Fruit fly (Drosophila melanogaster) whole organism, prepupa: Measurements from ENCODE around the gene Vps2.
A peak's percentile ranks its signal among the peaks of the same experiment; 100 is the strongest.

Source experiments
- CG10669 ChIP-seq: fragments of 200-800 bp; sonication (Bioruptor generic); optimal IDR thresholded peaks from 3 replicates; lab custom pipeline; 2018; ENCODE audit warnings: missing biosample characterization, mild to moderate bottlenecking, missing genetic modification characterization, moderate library complexity
- CG11762 ChIP-seq: fragments of 200-800 bp; sonication (Bioruptor generic); optimal IDR thresholded peaks from 3 replicates; lab custom pipeline; 2016; ENCODE audit warnings: missing biosample characterization, missing genetic modification characterization; ENCODE audit not compliant: insufficient read depth
- CG11902 ChIP-seq: fragments of 200-800 bp; sonication (Bioruptor generic); optimal IDR thresholded peaks from 3 replicates; lab custom pipeline; 2016; ENCODE audit warnings: missing biosample characterization, missing genetic modification characterization
- CG15336 ChIP-seq: fragments of 200-800 bp; sonication (Bioruptor generic); IDR thresholded peaks from 2 replicates; pipeline ENCODE4 v1.3.6; 2022; ENCODE audit warnings: missing biosample characterization, missing genetic modification characterization
- CG16779 ChIP-seq: fragments of 200-800 bp; sonication (Bioruptor generic); optimal IDR thresholded peaks from 3 replicates; lab custom pipeline; 2017; ENCODE audit warnings: missing biosample characterization, mild to moderate bottlenecking, missing genetic modification characterization
- CG3032 ChIP-seq: fragments of 200-800 bp; optimal IDR thresholded peaks from 2 replicates; lab custom pipeline; 2019; ENCODE audit warnings: missing biosample characterization, mild to moderate bottlenecking, missing genetic modification characterization, moderate library complexity
- CG31627 ChIP-seq: fragments of 200-800 bp; sonication (Bioruptor generic); optimal IDR thresholded peaks from 3 replicates; lab custom pipeline; 2016; ENCODE audit warnings: missing biosample characterization, missing genetic modification characterization
- CG34406 ChIP-seq: fragments of 200-800 bp; sonication (Bioruptor generic); optimal IDR thresholded peaks from 3 replicates; lab custom pipeline; 2016; ENCODE audit warnings: missing biosample characterization, missing genetic modification characterization
- CG3919 ChIP-seq: fragments of 200-800 bp; sonication (Bioruptor generic); optimal IDR thresholded peaks from 3 replicates; lab custom pipeline; 2016; ENCODE audit warnings: missing biosample characterization, missing genetic modification characterization
- CG4318 ChIP-seq: fragments of 200-800 bp; sonication (Bioruptor generic); optimal IDR thresholded peaks from 3 replicates; lab custom pipeline; 2017; ENCODE audit warnings: missing biosample characterization, mild to moderate bottlenecking, missing genetic modification characterization
- CG6792 ChIP-seq: fragments of 200-800 bp; sonication (Bioruptor generic); optimal IDR thresholded peaks from 3 replicates; lab custom pipeline; 2016; ENCODE audit warnings: missing biosample characterization, missing genetic modification characterization
- CG7368 ChIP-seq: fragments of 200-800 bp; sonication (Bioruptor generic); optimal IDR thresholded peaks from 3 replicates; lab custom pipeline; 2016; ENCODE audit warnings: missing biosample characterization, missing genetic modification characterization
- CG8119 ChIP-seq: fragments of 200-800 bp; sonication (Bioruptor generic); IDR thresholded peaks from 3 replicates; pipeline ENCODE4 v1.3.6; 2022; ENCODE audit warnings: missing biosample characterization, missing genetic modification characterization
- CG8319 ChIP-seq: fragments of 200-800 bp; sonication (Bioruptor generic); optimal IDR thresholded peaks from 3 replicates; lab custom pipeline; 2016; ENCODE audit warnings: missing biosample characterization, missing genetic modification characterization
- CG9139 ChIP-seq: fragments of 200-800 bp; sonication (Bioruptor generic); optimal IDR thresholded peaks from 3 replicates; lab custom pipeline; 2017; ENCODE audit warnings: missing biosample characterization, mild to moderate bottlenecking, missing genetic modification characterization
- Eip75B ChIP-seq: fragments of 200-800 bp; sonication (Bioruptor generic); optimal IDR thresholded peaks from 3 replicates; lab custom pipeline; 2016; ENCODE audit warnings: missing biosample characterization, missing genetic modification characterization
- Eip78C ChIP-seq: fragments of 200-800 bp; sonication (Bioruptor generic); peaks from one replicate; lab custom pipeline; 2016; ENCODE audit warnings: missing biosample characterization, missing genetic modification characterization
- Ets21C ChIP-seq: fragments of 200-800 bp; sonication (Bioruptor generic); optimal IDR thresholded peaks from 3 replicates; lab custom pipeline; 2016; ENCODE audit warnings: missing biosample characterization, missing genetic modification characterization
- Ets96B ChIP-seq: fragments of 200-800 bp; optimal IDR thresholded peaks from 2 replicates; lab custom pipeline; 2019; ENCODE audit warnings: missing biosample characterization, mild to moderate bottlenecking, missing genetic modification characterization, moderate library complexity
- Hr38 ChIP-seq: sonication (Bioruptor generic); optimal IDR thresholded peaks from 2 replicates; lab custom pipeline; 2016; ENCODE audit warnings: missing biosample characterization, missing genetic modification characterization
- Hr39 ChIP-seq: fragments of 200-800 bp; sonication (Bioruptor generic); optimal IDR thresholded peaks from 2 replicates; lab custom pipeline; 2016; ENCODE audit warnings: missing biosample characterization, missing genetic modification characterization
- Hr4 ChIP-seq: fragments of 200-800 bp; sonication (Bioruptor generic); optimal IDR thresholded peaks from 3 replicates; lab custom pipeline; 2016; ENCODE audit warnings: missing biosample characterization, missing genetic modification characterization
- Lpt ChIP-seq: fragments of 200-800 bp; sonication (Bioruptor generic); optimal IDR thresholded peaks from 3 replicates; lab custom pipeline; 2016; ENCODE audit warnings: missing biosample characterization, missing genetic modification characterization
- Met ChIP-seq: fragments of 200-800 bp; sonication (Bioruptor generic); optimal IDR thresholded peaks from 3 replicates; lab custom pipeline; 2016; ENCODE audit warnings: missing biosample characterization, missing genetic modification characterization
- OdsH ChIP-seq: fragments of 200-800 bp; sonication (Bioruptor generic); optimal IDR thresholded peaks from 3 replicates; lab custom pipeline; 2016; ENCODE audit warnings: missing biosample characterization, missing genetic modification characterization
- Smox ChIP-seq: fragments of 200-800 bp; sonication (Bioruptor generic); optimal IDR thresholded peaks from 3 replicates; lab custom pipeline; 2016; ENCODE audit warnings: missing biosample characterization, missing genetic modification characterization
- Sox15 ChIP-seq: fragments of 200-800 bp; sonication (Bioruptor generic); optimal IDR thresholded peaks from 3 replicates; lab custom pipeline; 2016; ENCODE audit warnings: missing biosample characterization, missing genetic modification characterization
- achi ChIP-seq: fragments of 200-800 bp; sonication (Bioruptor generic); optimal IDR thresholded peaks from 3 replicates; lab custom pipeline; 2016; ENCODE audit warnings: missing biosample characterization, missing genetic modification characterization
- acj6 ChIP-seq: fragments of 200-800 bp; sonication (Bioruptor generic); optimal IDR thresholded peaks from 3 replicates; lab custom pipeline; 2016; ENCODE audit warnings: missing biosample characterization, missing genetic modification characterization
- cyc ChIP-seq: fragments of 200-800 bp; sonication (Bioruptor generic); optimal IDR thresholded peaks from 3 replicates; lab custom pipeline; 2016; ENCODE audit warnings: missing biosample characterization, missing genetic modification characterization
- dsx ChIP-seq: fragments of 200-800 bp; optimal IDR thresholded peaks from 3 replicates; lab custom pipeline; 2019; ENCODE audit warnings: missing biosample characterization, mild to moderate bottlenecking, missing genetic modification characterization, moderate library complexity; ENCODE audit not compliant: poor library complexity, severe bottlenecking
- eg ChIP-seq: fragments of 200-800 bp; sonication (Bioruptor generic); IDR thresholded peaks from 3 replicates; pipeline ENCODE4 v1.3.6; 2022; ENCODE audit warnings: missing biosample characterization, missing genetic modification characterization
- fd59A ChIP-seq: fragments of 200-800 bp; sonication (Bioruptor generic); optimal IDR thresholded peaks from 2 replicates; lab custom pipeline; 2017; ENCODE audit warnings: missing biosample characterization, mild to moderate bottlenecking, missing genetic modification characterization, missing genetic modification reagents
- fkh ChIP-seq: fragments of 200-800 bp; sonication (Bioruptor generic); optimal IDR thresholded peaks from 3 replicates; lab custom pipeline; 2017; ENCODE audit warnings: missing biosample characterization, mild to moderate bottlenecking, missing genetic modification characterization, moderate library complexity
- pdm3 ChIP-seq: fragments of 200-800 bp; sonication (Bioruptor generic); optimal IDR thresholded peaks from 3 replicates; lab custom pipeline; 2016; ENCODE audit warnings: missing biosample characterization, missing genetic modification characterization
- salr ChIP-seq, 2 experiments: fragments of 200-800 bp; sonication (Bioruptor generic); optimal IDR thresholded peaks; 3 replicates each; lab custom pipeline; 2016 to 2018; ENCODE audit warnings: missing biosample characterization in 2 of 2, missing genetic modification characterization in 2 of 2, mild to moderate bottlenecking in 1 of 2
- spab ChIP-seq: fragments of 200-800 bp; sonication (Bioruptor generic); optimal IDR thresholded peaks from 2 replicates; lab custom pipeline; 2017; ENCODE audit warnings: missing biosample characterization, mild to moderate bottlenecking, missing genetic modification characterization, missing genetic modification reagents
- ss ChIP-seq, 2 experiments: fragments of 200-800 bp; sonication (Bioruptor generic); optimal IDR thresholded peaks; 2 replicates in 1 of 2; 3 replicates in 1 of 2; lab custom pipeline; 2017 to 2018; ENCODE audit warnings: mild to moderate bottlenecking in 2 of 2, missing biosample characterization in 2 of 2, missing genetic modification characterization in 2 of 2, moderate library complexity in 1 of 2
- svp ChIP-seq: fragments of 200-800 bp; sonication (Bioruptor generic); peaks from one replicate; lab custom pipeline; 2016; ENCODE audit warnings: missing biosample characterization, missing genetic modification characterization
- vri ChIP-seq: fragments of 200-800 bp; sonication (Bioruptor generic); optimal IDR thresholded peaks from 3 replicates; lab custom pipeline; 2016; ENCODE audit warnings: missing biosample characterization, mild to moderate bottlenecking, missing genetic modification characterization

The Vps2 gene

DNA sequence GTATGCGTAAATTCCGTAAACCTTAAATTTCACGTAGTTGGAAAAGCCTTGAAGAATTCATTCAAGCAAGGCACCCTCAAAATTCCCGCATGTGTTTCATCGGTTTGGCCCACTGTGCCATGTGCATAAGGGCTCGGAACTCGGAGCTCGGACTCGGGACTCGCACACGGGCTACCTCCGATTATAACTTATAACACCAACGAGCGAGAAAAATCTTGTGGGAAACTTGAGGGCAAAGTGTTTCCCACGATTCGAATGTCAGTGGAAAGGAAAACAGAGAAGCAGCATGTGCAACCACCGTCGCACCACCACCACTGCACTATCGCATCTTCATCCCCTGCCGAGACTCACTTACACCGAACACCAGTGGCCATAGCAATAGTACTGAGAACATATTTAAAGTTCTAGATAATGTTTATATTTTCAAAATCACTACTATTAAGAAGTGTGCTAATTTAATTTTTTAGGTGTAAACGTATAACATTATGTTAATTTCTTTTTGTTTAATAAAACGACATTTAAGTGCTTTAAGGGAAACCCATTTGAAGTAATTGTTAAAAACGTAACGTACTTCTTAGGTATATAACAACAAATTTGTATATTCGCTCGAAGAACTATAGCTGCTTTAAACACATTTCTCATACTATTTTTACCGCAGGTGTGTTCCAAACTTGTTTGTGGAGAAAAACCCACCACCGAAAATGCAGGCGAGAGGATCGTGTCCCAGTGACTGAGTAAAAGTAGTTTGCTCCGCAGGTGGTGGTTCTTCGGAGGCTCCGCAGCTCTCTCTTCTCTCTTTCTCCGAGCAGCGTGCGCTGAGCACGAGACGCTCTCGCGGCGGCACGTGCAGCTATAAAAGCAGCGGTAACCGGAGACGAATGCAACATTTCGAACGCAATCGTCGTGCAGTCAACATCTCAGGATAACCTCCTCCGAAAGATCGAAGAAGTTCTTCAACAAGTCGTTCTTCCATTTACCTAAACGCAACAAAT is 16.2 kb upstream of the Vps2 start (continued):
- peak; percentile 65 for TF ChIP-seq CG8319
- peak; percentile 74 for TF ChIP-seq Sox15 (GFP tag; lab: Kevin White, UChicago)
- peak; percentile 86 for TF ChIP-seq CG9139 (GFP tag; lab: Kevin White, UChicago)
- peak; percentile 92 for TF ChIP-seq CG10669 (GFP tag; lab: Kevin White, UChicago)
- TF ChIP-seq CG3032 = peak; percentile 94
- TF ChIP-seq Ets96B (tag; lab: Kevin White, UChicago) = peak; percentile 93
- TF ChIP-seq CG11902 (GFP tag; lab: Kevin White, UChicago) = peak; percentile 72
- peak; percentile 76 for TF ChIP-seq CG7368 (GFP tag; lab: Kevin White, UChicago)
- TF ChIP-seq Hr4 (GFP tag; lab: Kevin White, UChicago) = peak; percentile 83
- peak; percentile 95 to 96 for TF ChIP-seq ss (GFP tag; optimal IDR thresholded peaks at IDR 0.05; lab: Kevin White, UChicago)
- TF ChIP-seq achi (GFP tag; lab: Kevin White, UChicago) = peak; percentile 91
- peak; percentile 59 for TF ChIP-seq fkh (GFP tag; lab: Kevin White, UChicago)
- peak; percentile 88 for TF ChIP-seq pdm3
- TF ChIP-seq spab (GFP tag; lab: Kevin White, UChicago) = peak; percentile 93
- peak; percentile 60 to 85 for TF ChIP-seq salr (GFP tag; optimal IDR thresholded peaks at IDR 0.05; lab: Kevin White, UChicago)
- TF ChIP-seq CG8119 (GFP tag; lab: Robert Waterston, UW) = peak; percentile 90
- peak; percentile 85 for TF ChIP-seq CG15336 (GFP tag; lab: Robert Waterston, UW)
- TF ChIP-seq CG3919 (GFP tag; lab: Kevin White, UChicago) = peak; percentile 83
- no peak for TF ChIP-seq Hr38 (GFP tag; lab: Kevin White, UChicago)
- TF ChIP-seq CG6792 (GFP tag; lab: Kevin White, UChicago) = peak; percentile 90

DNA sequence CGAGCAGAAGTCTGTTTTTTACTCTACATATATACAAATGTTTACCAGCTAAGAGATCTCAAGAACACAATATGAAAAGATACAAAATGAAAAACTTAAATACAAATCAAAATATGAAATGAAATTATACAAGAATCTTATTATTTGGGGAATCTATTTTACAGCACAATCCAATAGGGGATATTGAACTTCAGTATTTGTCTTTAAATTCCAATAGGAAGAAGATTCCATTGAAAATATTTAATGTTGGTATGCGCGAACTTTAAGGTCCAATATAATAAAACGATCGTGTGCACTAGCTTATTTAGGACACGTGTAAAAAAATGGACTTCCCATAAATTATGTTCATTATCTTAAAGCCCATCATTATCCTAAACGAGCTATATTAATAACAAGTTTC is 14.7 kb upstream of the Vps2 start:
- no peak for TF ChIP-seq vri (GFP tag; lab: Kevin White, UChicago)
- no peak for TF ChIP-seq Met (GFP tag; lab: Kevin White, UChicago)
- no peak for TF ChIP-seq CG16779 (tag; lab: Kevin White, UChicago)
- TF ChIP-seq Sox15 (GFP tag; lab: Kevin White, UChicago) = no peak
- TF ChIP-seq Smox (GFP tag; lab: Kevin White, UChicago) = no peak
- TF ChIP-seq CG31627 = no peak

DNA sequence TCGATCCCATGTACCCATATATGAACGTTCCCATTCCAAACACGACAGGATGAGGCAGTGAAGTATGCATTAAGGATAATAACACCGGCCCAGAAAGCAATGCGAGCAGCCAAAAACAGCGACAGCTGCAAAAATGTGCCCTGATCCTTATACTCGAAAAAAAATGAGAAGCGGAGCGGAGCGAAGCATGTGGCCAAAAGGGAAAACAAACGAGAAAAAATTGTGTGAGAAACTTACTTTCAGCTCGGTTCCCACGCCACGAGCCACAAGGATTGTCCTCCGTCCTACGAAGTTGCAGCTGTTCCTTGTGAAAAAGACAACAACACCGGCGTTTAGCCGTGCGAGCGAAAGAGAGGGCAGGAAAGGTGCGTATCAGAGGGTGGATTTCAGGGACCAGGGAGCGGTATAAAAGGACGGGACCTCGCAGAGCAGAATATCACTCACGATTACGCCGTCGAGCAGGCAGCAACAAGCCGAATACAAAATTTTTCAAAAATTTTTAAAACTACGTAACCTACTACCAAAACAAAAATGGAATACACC is 12.8 kb upstream of the Vps2 start:
- TF ChIP-seq OdsH (GFP tag; lab: Kevin White, UChicago) (no peak), CG16779 (tag; lab: Kevin White, UChicago) (no peak), Hr39 (GFP tag; lab: Kevin White, UChicago) (no peak), Eip78C (GFP tag; lab: Kevin White, UChicago) (peak; percentile 13)

DNA sequence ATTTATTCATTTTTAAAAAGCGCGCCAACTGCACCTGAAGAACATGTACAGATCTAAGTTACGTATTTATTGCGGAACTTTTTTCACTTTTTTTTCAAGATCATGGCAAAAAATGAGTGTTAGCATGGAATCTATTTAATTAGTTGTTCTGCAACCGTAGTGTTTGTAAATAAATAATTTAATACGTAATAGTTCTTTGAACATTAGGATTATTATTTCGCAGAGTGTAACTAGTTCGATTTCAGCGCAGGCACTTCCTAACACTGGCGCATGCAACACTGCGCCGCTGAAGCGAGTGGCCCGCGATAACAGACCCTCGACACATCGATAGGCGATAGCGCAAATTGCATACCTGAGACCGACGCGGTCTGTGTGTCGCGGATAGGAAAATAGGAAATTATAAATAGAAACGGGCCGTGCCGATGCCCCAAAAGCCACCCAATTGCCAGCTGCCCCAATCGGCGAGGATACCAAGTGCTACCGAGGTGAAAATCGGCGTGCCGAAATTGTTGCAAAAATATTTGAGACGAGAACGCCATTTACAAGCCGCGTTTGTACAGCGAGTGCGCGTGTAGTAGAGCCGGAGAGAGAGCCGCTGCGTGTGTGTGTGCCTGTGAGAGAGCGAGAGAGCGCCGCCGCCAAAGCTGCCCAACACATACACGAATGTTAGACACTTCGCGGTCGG is 11.1 kb upstream of the Vps2 start, which contains the start of gene gro:
Gene gro (plus strand): TSS at position 320 of the 685 bp plus-strand sequence.
- peak; percentile 55 for TF ChIP-seq Ets21C (GFP tag; lab: Kevin White, UChicago)
- peak; percentile 66 for TF ChIP-seq CG11762 (GFP tag; lab: Kevin White, UChicago)
- TF ChIP-seq CG15336 (GFP tag; lab: Robert Waterston, UW) = peak; percentile 54; the same call in 1 of the 2 replicates
- TF ChIP-seq OdsH (GFP tag; lab: Kevin White, UChicago) = peak; percentile 79
- peak; percentile 57 for TF ChIP-seq CG8119 (GFP tag; lab: Robert Waterston, UW)
- TF ChIP-seq Lpt = no peak
- peak; percentile 85 for TF ChIP-seq svp (GFP tag; lab: Kevin White, UChicago)
- TF ChIP-seq CG34406 = peak; percentile 41
- peak; percentile 40 for TF ChIP-seq Ets96B (tag; lab: Kevin White, UChicago)
- TF ChIP-seq dsx = no peak
- peak; percentile 74 for TF ChIP-seq acj6 (GFP tag; lab: Kevin White, UChicago)
- TF ChIP-seq Eip75B (GFP tag; lab: Kevin White, UChicago) = peak; percentile 71
- TF ChIP-seq salr (GFP tag; optimal IDR thresholded peaks at IDR 0.05; lab: Kevin White, UChicago) = peak in 1 of 2 experiments; percentile 29
- no peak for TF ChIP-seq Hr38 (GFP tag; lab: Kevin White, UChicago)
- peak; percentile 74 for TF ChIP-seq vri (GFP tag; lab: Kevin White, UChicago)
- TF ChIP-seq CG4318 (GFP tag; lab: Kevin White, UChicago) = peak; percentile 0
- peak; percentile 55 for TF ChIP-seq CG10669 (GFP tag; lab: Kevin White, UChicago)
- no peak for TF ChIP-seq fd59A (GFP tag; lab: Kevin White, UChicago)
- TF ChIP-seq Met (GFP tag; lab: Kevin White, UChicago) = peak; percentile 80
- peak; percentile 81 for TF ChIP-seq cyc
- TF ChIP-seq eg = peak; percentile 66
